Fruit fly (Drosophila melanogaster): ENCODE results near the gene Skel.

Skel gene

dm6 chr3R:10687312-10687711 is 569 bp downstream of the Skel start:
- TF ChIP-seq CG9139 (GFP tag; optimal IDR thresholded peaks at IDR 0.05) (no peak), dsx (GFP tag; optimal IDR thresholded peaks at IDR 0.05; ENCODE audit: poor library complexity, severe bottlenecking) (no peak), cyc (GFP tag; optimal IDR thresholded peaks at IDR 0.05) (no peak), CG6163 (GFP tag; IDR thresholded peaks at IDR 0.05) (no peak)

- no peak for TF ChIP-seq CG8319 (GFP tag; optimal IDR thresholded peaks at IDR 0.05)
- TF ChIP-seq eg (GFP tag; IDR thresholded peaks at IDR 0.05) = peak; percentile 63; the same call in 1 of the 3 replicates
- TF ChIP-seq Eip75B (GFP tag; optimal IDR thresholded peaks at IDR 0.05) = no peak
- no peak for TF ChIP-seq CG8632 (GFP tag; optimal IDR thresholded peaks at IDR 0.05)
- peak; percentile 43; the same call in 1 of the 3 replicates for TF ChIP-seq CG8119 (GFP tag; IDR thresholded peaks at IDR 0.05)
- no peak for TF ChIP-seq achi (GFP tag; optimal IDR thresholded peaks at IDR 0.05)
- TF ChIP-seq CG15336 (GFP tag; IDR thresholded peaks at IDR 0.05) = peak; percentile 51
- TF ChIP-seq CG9139 (GFP tag; optimal IDR thresholded peaks at IDR 0.05) = no peak
- TF ChIP-seq lz (GFP tag; optimal IDR thresholded peaks at IDR 0.05) = no peak
Observed at dm6 chr3R:10688160-10688559, 1.4 kb downstream of the Skel start.

DNA sequence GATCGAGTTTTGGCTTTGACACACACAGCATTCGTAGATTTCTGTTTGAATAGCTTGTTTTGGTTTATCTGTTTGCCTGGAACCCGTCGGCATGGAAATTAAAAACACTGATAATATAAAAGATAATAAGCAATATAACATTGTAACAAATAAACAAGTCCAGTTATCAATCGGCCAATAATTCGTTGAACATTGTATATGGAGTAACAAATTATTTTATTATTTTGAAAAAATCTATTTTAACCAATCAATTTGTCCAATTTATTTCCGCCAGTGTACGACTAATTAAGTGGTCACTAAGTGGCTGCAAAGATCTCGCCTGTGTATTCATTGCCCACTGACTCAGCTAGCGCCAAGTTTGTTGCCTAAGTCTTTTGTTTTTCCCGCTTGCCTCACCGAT is 2.1 kb downstream of the Skel start:
- TF ChIP-seq Blimp-1 (GFP tag; optimal IDR thresholded peaks at IDR 0.05) (no peak), Hr4 (GFP tag; optimal IDR thresholded peaks at IDR 0.05) (peak; percentile 40), CG11294 (GFP tag; IDR thresholded peaks at IDR 0.05) (peak; percentile 36; the same call in 1 of the 2 replicates), acj6 (GFP tag; optimal IDR thresholded peaks at IDR 0.05) (no peak), CG6163 (GFP tag; IDR thresholded peaks at IDR 0.05) (peak; percentile 45; the same call in 1 of the 3 replicates), CG6276 (GFP tag; optimal IDR thresholded peaks at IDR 0.05) (peak; percentile 40), CG8119 (GFP tag; IDR thresholded peaks at IDR 0.05) (peak; percentile 50; the same call in 1 of the 3 replicates), eg (GFP tag; IDR thresholded peaks at IDR 0.05) (peak; percentile 71; the same call in 2 of the 3 replicates), CG32006 (GFP tag; optimal IDR thresholded peaks at IDR 0.05) (peak; percentile 40), CG15336 (GFP tag; IDR thresholded peaks at IDR 0.05) (peak; percentile 60)

DNA sequence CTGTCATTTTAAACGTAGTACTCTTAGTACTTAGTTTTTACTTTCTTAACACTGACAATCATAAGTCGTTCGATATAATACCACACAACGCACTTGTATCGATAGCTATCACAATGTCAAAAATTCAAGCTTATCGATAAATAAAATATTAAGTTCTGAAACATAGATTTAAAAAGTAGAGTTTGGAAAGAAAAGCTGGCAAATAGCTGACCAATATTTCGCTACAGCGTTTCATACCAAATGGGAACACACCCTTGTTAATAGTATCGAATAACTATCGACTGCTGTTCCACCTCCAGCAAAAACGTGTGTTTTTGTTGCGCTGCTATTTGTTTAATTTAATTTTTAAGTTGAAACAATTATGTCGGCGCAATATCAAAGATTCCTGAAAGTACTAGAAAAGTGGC is 9.6 kb downstream of the Skel start, which contains the start of the genes pug, CG14683 and CG46459:
TSS of gene pug (plus strand) at position 164 of the 407 bp plus-strand sequence.
TSS of gene CG14683 (plus strand) at position 277 of the 407 bp plus-strand sequence.
TSS of gene CG46459 (plus strand) at position 277 of the 407 bp plus-strand sequence.
- TF ChIP-seq svp (GFP tag) (peak; percentile 65), cyc (GFP tag; optimal IDR thresholded peaks at IDR 0.05) (peak; percentile 13), Sox102F (GFP tag; optimal IDR thresholded peaks at IDR 0.05) (no peak), spab (GFP tag; optimal IDR thresholded peaks at IDR 0.05) (no peak), fd59A (GFP tag; optimal IDR thresholded peaks at IDR 0.05) (no peak), eg (GFP tag; IDR thresholded peaks at IDR 0.05) (no peak), Met (GFP tag; optimal IDR thresholded peaks at IDR 0.05) (no peak), Eip75B (GFP tag; optimal IDR thresholded peaks at IDR 0.05) (peak; percentile 12), Ets21C (GFP tag; optimal IDR thresholded peaks at IDR 0.05) (peak; percentile 31), CG7368 (GFP tag; optimal IDR thresholded peaks at IDR 0.05) (no peak), acj6 (GFP tag; optimal IDR thresholded peaks at IDR 0.05) (no peak), Eip93F (GFP tag; optimal IDR thresholded peaks at IDR 0.05) (no peak), CG11902 (GFP tag; optimal IDR thresholded peaks at IDR 0.05) (no peak), CG3919 (GFP tag; optimal IDR thresholded peaks at IDR 0.05) (no peak), Lpt (GFP tag; optimal IDR thresholded peaks at IDR 0.05) (no peak), CG16779 (tag; optimal IDR thresholded peaks at IDR 0.05) (no peak), Hr39 (GFP tag; optimal IDR thresholded peaks at IDR 0.05) (no peak), Ets96B (tag; optimal IDR thresholded peaks at IDR 0.05) (no peak), CG6276 (GFP tag; optimal IDR thresholded peaks at IDR 0.05) (no peak), CG10631 (GFP tag; optimal IDR thresholded peaks at IDR 0.05) (no peak), fd85E (GFP tag; optimal IDR thresholded peaks at IDR 0.05) (no peak), vri (GFP tag; optimal IDR thresholded peaks at IDR 0.05) (peak; percentile 18), Hr38 (GFP tag; optimal IDR thresholded peaks at IDR 0.05) (no peak), CG8119 (GFP tag; IDR thresholded peaks at IDR 0.05) (no peak), CG6854 (GFP tag; optimal IDR thresholded peaks at IDR 0.05) (no peak), CG3032 (tag; optimal IDR thresholded peaks at IDR 0.05) (no peak), CG11762 (GFP tag; optimal IDR thresholded peaks at IDR 0.05; ENCODE audit: insufficient read depth) (no peak), esn (GFP tag; optimal IDR thresholded peaks at IDR 0.05) (peak; percentile 58), dsx (GFP tag; optimal IDR thresholded peaks at IDR 0.05; ENCODE audit: poor library complexity, severe bottlenecking) (peak; percentile 2), dac (GFP tag; optimal IDR thresholded peaks at IDR 0.05) (no peak), CG9139 (GFP tag; optimal IDR thresholded peaks at IDR 0.05) (no peak), CG11294 (GFP tag; IDR thresholded peaks at IDR 0.05) (no peak), CG34406 (GFP tag; optimal IDR thresholded peaks at IDR 0.05) (no peak), topi (GFP tag; optimal IDR thresholded peaks at IDR 0.05) (no peak), CG8319 (GFP tag; optimal IDR thresholded peaks at IDR 0.05) (no peak), lz (GFP tag; optimal IDR thresholded peaks at IDR 0.05) (peak; percentile 34), achi (GFP tag; optimal IDR thresholded peaks at IDR 0.05) (peak; percentile 47), CG6792 (GFP tag; optimal IDR thresholded peaks at IDR 0.05) (no peak)
